Fruit fly (Drosophila melanogaster) Kc167 (cell line): ENCODE data around the gene Pfdn1.

Experiments used
- Myc ChIP-seq: fragments of >200 bp; optimal IDR thresholded peaks from 2 replicates; lab custom pipeline; 2017; ENCODE audit warnings: missing external identifiers
- Sin3A ChIP-seq: fragments of >200 bp; optimal IDR thresholded peaks from 2 replicates; lab custom pipeline; 2018; ENCODE audit warnings: missing external identifiers
- h ChIP-seq: fragments of >200 bp; optimal IDR thresholded peaks from 3 replicates; lab custom pipeline; 2018; ENCODE audit warnings: missing external identifiers
- insv ChIP-seq: fragments of >200 bp; optimal IDR thresholded peaks from 3 replicates; lab custom pipeline; 2018; ENCODE audit warnings: missing external identifiers
- psq ChIP-seq: fragments of >200 bp; optimal IDR thresholded peaks from 2 replicates; lab custom pipeline; 2017; ENCODE audit warnings: missing external identifiers

DNA sequence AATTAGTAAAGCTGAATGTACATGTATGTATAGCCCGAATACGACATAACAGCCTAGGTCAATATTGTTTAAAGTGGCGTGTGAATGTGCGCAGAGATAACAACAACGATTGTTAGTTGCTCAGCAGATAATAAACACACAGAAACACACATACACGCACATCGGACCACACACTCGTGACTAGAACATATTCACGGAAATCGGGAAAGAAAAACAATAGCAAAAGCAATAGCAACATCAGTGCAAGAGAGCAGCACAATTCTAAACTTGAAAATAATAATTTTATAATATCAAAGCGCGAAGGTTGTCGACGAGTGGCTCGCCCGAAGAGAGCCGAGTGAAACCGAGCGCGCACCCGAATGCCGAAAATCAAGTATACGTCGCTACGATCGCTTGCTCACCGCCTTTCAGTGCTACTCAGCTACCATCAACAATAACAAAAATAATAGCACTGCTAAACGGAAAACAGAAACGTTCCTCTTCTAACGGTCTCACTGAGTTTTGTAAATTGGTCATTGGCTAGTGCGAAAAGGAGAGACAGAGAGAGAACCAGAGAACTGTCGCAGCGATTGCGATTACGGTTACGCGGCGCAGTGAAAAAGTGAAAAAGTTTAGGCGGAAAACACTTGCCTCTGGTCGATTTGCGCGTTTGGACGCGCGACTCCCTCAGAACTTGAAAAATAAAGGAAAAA, 14.2 kb downstream of the Pfdn1 start:
- TF ChIP-seq Sin3A = no peak
- TF ChIP-seq insv = no peak
- TF ChIP-seq Myc (lab: Kevin White, UChicago) = no peak
- TF ChIP-seq h = no peak
- no peak for TF ChIP-seq psq (lab: Kevin White, UChicago)
